Worm (Caenorhabditis elegans): ENCODE data around the gene clk-2.

ce11 chrIII:7557930-7558470 is 39.7 kb upstream of the clk-2 start:
- TF ChIP-seq med-1 (GFP tag; optimal IDR thresholded peaks at IDR 0.05; ENCODE audit: insufficient read depth) (no peak), ztf-23 (GFP tag; IDR thresholded peaks at IDR 0.05) (no peak), klf-2 (GFP tag; conservative IDR thresholded peaks at IDR 0.05) (no peak)

All from whole organism, midembryonic.